Worm (Caenorhabditis elegans) whole organism, mixed stage, embryonic: ENCODE measurements around the gene gly-5.

ENCODE experiments used
- M03D4.4 ChIP-seq: sonication (generic microtip); optimal IDR thresholded peaks from 2 replicates; lab custom pipeline; 2017; ENCODE audit warnings: mild to moderate bottlenecking, missing genetic modification characterization, missing compliant biosample characterization
- bed-3 ChIP-seq: fragments of 200-800 bp; sonication (Bioruptor generic); optimal IDR thresholded peaks from 3 replicates; lab custom pipeline; 2018; ENCODE audit warnings: mild to moderate bottlenecking, missing genetic modification characterization, moderate library complexity, missing compliant biosample characterization
- blmp-1 ChIP-seq: fragments of 150-350 bp; optimal IDR thresholded peaks from 2 replicates; lab custom pipeline; 2014; ENCODE audit warnings: missing biosample characterization, missing genetic modification characterization
- ceh-39 ChIP-seq: fragments of 150-350 bp; optimal IDR thresholded peaks from 2 replicates; lab custom pipeline; 2014; ENCODE audit warnings: missing biosample characterization, missing genetic modification characterization
- ceh-43 ChIP-seq: fragments of 200-800 bp; sonication (Bioruptor generic); optimal IDR thresholded peaks from 2 replicates; lab custom pipeline; 2018; ENCODE audit warnings: mild to moderate bottlenecking, missing genetic modification characterization, moderate library complexity, missing compliant biosample characterization
- ceh-83 ChIP-seq: fragments of 200-800 bp; sonication (Bioruptor generic); optimal IDR thresholded peaks from 2 replicates; lab custom pipeline; 2018; ENCODE audit warnings: mild to moderate bottlenecking, missing genetic modification characterization, missing compliant biosample characterization
- ces-1 ChIP-seq: fragments of 150-350 bp; optimal IDR thresholded peaks from 2 replicates; lab custom pipeline; 2014; ENCODE audit warnings: missing biosample characterization, missing genetic modification reagents, missing genetic modification characterization
- cnd-1 ChIP-seq: fragments of 200-800 bp; sonication (Bioruptor generic); optimal IDR thresholded peaks from 2 replicates; lab custom pipeline; 2018; ENCODE audit warnings: mild to moderate bottlenecking, missing genetic modification characterization, missing compliant biosample characterization
- drap-1 ChIP-seq: fragments of 200-800 bp; sonication (Bioruptor generic); optimal IDR thresholded peaks from 3 replicates; lab custom pipeline; 2018; ENCODE audit warnings: mild to moderate bottlenecking, missing genetic modification characterization, missing compliant biosample characterization
- elt-1 ChIP-seq: sonication (generic microtip); optimal IDR thresholded peaks from 2 replicates; lab custom pipeline; 2017; ENCODE audit warnings: missing genetic modification characterization, mild to moderate bottlenecking, missing compliant biosample characterization, antibody characterized with exemption, moderate library complexity, borderline replicate concordance; ENCODE audit not compliant: insufficient read depth
- elt-3 ChIP-seq: fragments of 150-350 bp; optimal IDR thresholded peaks from 2 replicates; lab custom pipeline; 2014; ENCODE audit warnings: missing biosample characterization, missing genetic modification characterization
- flh-1 ChIP-seq: fragments of 200-800 bp; sonication (Bioruptor generic); optimal IDR thresholded peaks from 2 replicates; lab custom pipeline; 2018; ENCODE audit warnings: mild to moderate bottlenecking, missing genetic modification characterization, moderate library complexity, missing compliant biosample characterization
- ham-2 ChIP-seq: fragments of 200-800 bp; sonication (Bioruptor generic); optimal IDR thresholded peaks from 2 replicates; lab custom pipeline; 2018; ENCODE audit warnings: mild to moderate bottlenecking, missing genetic modification characterization, missing compliant biosample characterization
- hlh-1 ChIP-seq: fragments of 150-350 bp; optimal IDR thresholded peaks from 2 replicates; lab custom pipeline; 2014; ENCODE audit warnings: missing biosample characterization, missing genetic modification reagents, missing genetic modification characterization
- lin-13 ChIP-seq: fragments of 150-350 bp; optimal IDR thresholded peaks from 2 replicates; lab custom pipeline; 2014; ENCODE audit warnings: missing biosample characterization, missing genetic modification characterization
- lin-32 ChIP-seq: fragments of 200-800 bp; sonication (Bioruptor generic); optimal IDR thresholded peaks from 2 replicates; lab custom pipeline; 2018; ENCODE audit warnings: mild to moderate bottlenecking, missing genetic modification characterization, missing compliant biosample characterization
- lsy-2 ChIP-seq: fragments of 150-350 bp; optimal IDR thresholded peaks from 2 replicates; lab custom pipeline; 2014; ENCODE audit warnings: missing biosample characterization, missing genetic modification characterization
- mab-5 ChIP-seq: fragments of 150-350 bp; optimal IDR thresholded peaks from 2 replicates; lab custom pipeline; 2014; ENCODE audit warnings: missing biosample characterization, missing genetic modification characterization
- mep-1 ChIP-seq: fragments of 150-350 bp; optimal IDR thresholded peaks from 2 replicates; lab custom pipeline; 2017; ENCODE audit warnings: missing biosample characterization, missing genetic modification reagents, missing genetic modification characterization, inconsistent platforms
- mls-2 ChIP-seq: sonication (generic microtip); optimal IDR thresholded peaks from 2 replicates; lab custom pipeline; 2016; ENCODE audit warnings: mild to moderate bottlenecking, missing genetic modification characterization, moderate library complexity, missing compliant biosample characterization
- nhr-12 ChIP-seq: fragments of 150-350 bp; optimal IDR thresholded peaks from 2 replicates; lab custom pipeline; 2014; ENCODE audit warnings: missing biosample characterization, missing genetic modification characterization
- nhr-2 ChIP-seq: fragments of 150-350 bp; optimal IDR thresholded peaks from 2 replicates; lab custom pipeline; 2014; ENCODE audit warnings: missing biosample characterization, missing genetic modification characterization
- nhr-237 ChIP-seq: fragments of 150-350 bp; optimal IDR thresholded peaks from 2 replicates; lab custom pipeline; 2014; ENCODE audit warnings: missing biosample characterization, missing genetic modification characterization
- nhr-28 ChIP-seq: fragments of 150-350 bp; optimal IDR thresholded peaks from 2 replicates; lab custom pipeline; 2014; ENCODE audit warnings: missing biosample characterization, missing genetic modification characterization
- nhr-76 ChIP-seq: sonication (generic microtip); optimal IDR thresholded peaks from 2 replicates; lab custom pipeline; 2017; ENCODE audit warnings: missing biosample characterization, missing genetic modification characterization
- pha-4 ChIP-seq: fragments of 150-350 bp; optimal IDR thresholded peaks from 2 replicates; lab custom pipeline; 2018; ENCODE audit warnings: missing biosample characterization, missing genetic modification reagents, missing genetic modification characterization
- sem-2 ChIP-seq: fragments of 200-800 bp; sonication (Bioruptor generic); optimal IDR thresholded peaks from 2 replicates; lab custom pipeline; 2018; ENCODE audit warnings: mild to moderate bottlenecking, missing genetic modification characterization, missing compliant biosample characterization
- snpc-4 ChIP-seq: fragments of 150-350 bp; optimal IDR thresholded peaks from 2 replicates; lab custom pipeline; 2014; ENCODE audit warnings: missing biosample characterization, missing genetic modification characterization
- sptf-1 ChIP-seq: sonication (generic microtip); optimal IDR thresholded peaks from 2 replicates; lab custom pipeline; 2017; ENCODE audit warnings: mild to moderate bottlenecking, missing genetic modification characterization, moderate library complexity, missing compliant biosample characterization
- tbx-8 ChIP-seq: fragments of 200-800 bp; sonication (Bioruptor generic); optimal IDR thresholded peaks from 2 replicates; lab custom pipeline; 2018; ENCODE audit warnings: mild to moderate bottlenecking, missing genetic modification characterization, moderate library complexity, missing compliant biosample characterization
- unc-120 ChIP-seq: sonication (generic microtip); optimal IDR thresholded peaks from 2 replicates; lab custom pipeline; 2017; ENCODE audit warnings: missing genetic modification characterization, missing compliant biosample characterization; ENCODE audit not compliant: poor library complexity, severe bottlenecking
- unc-39 ChIP-seq: fragments of 150-350 bp; optimal IDR thresholded peaks from 2 replicates; lab custom pipeline; 2014; ENCODE audit warnings: missing biosample characterization, missing genetic modification characterization
- unc-62 ChIP-seq: fragments of 150-350 bp; optimal IDR thresholded peaks from 2 replicates; lab custom pipeline; 2014; ENCODE audit warnings: missing biosample characterization, missing genetic modification reagents, missing genetic modification characterization
- zip-8 ChIP-seq: fragments of 150-350 bp; optimal IDR thresholded peaks from 2 replicates; lab custom pipeline; 2014; ENCODE audit warnings: missing biosample characterization, missing genetic modification characterization
- ztf-11 ChIP-seq: fragments of 150-350 bp; optimal IDR thresholded peaks from 2 replicates; lab custom pipeline; 2014; ENCODE audit warnings: missing biosample characterization, missing genetic modification characterization

The gly-5 gene

ce11 chrIII:13160636-13161035 is 26.6 kb upstream of the gly-5 start:
- TF ChIP-seq sem-2 (GFP tag; lab: Kevin White, UChicago) = no peak
- TF ChIP-seq M03D4.4 (tag; lab: Kevin White, UChicago) = peak; percentile 4
- TF ChIP-seq blmp-1 (tag; lab: Kevin White, UChicago) = no peak
- TF ChIP-seq mls-2 (tag; lab: Kevin White, UChicago) = no peak
- no peak for TF ChIP-seq snpc-4 (tag; lab: Kevin White, UChicago)
- TF ChIP-seq lin-32 = no peak
- TF ChIP-seq zip-8 = no peak
- peak; percentile 14 for TF ChIP-seq sptf-1
- TF ChIP-seq unc-62 (GFP tag; lab: Kevin White, UChicago) = no peak
- no peak for TF ChIP-seq mab-5 (tag; lab: Kevin White, UChicago)
- no peak for TF ChIP-seq nhr-28 (tag; lab: Kevin White, UChicago)
- TF ChIP-seq cnd-1 (tag; lab: Kevin White, UChicago) = peak; percentile 15
- no peak for TF ChIP-seq ceh-83 (GFP tag; lab: Kevin White, UChicago)
- TF ChIP-seq ceh-43 (GFP tag; lab: Kevin White, UChicago) = no peak
- peak; percentile 17 for TF ChIP-seq drap-1 (GFP tag; lab: Kevin White, UChicago)
- TF ChIP-seq ham-2 (GFP tag; lab: Kevin White, UChicago) = no peak
- TF ChIP-seq nhr-237 (tag; lab: Kevin White, UChicago) = no peak
- TF ChIP-seq ceh-39 (tag; lab: Kevin White, UChicago) = no peak
- no peak for TF ChIP-seq nhr-12
- TF ChIP-seq nhr-76 (tag; lab: Kevin White, UChicago) = no peak
- TF ChIP-seq hlh-1 (tag; lab: Kevin White, UChicago) = no peak
- no peak for TF ChIP-seq ces-1 (GFP tag; lab: Kevin White, UChicago)
- no peak for TF ChIP-seq lin-13 (tag; lab: Kevin White, UChicago)
- no peak for TF ChIP-seq tbx-8 (GFP tag; lab: Kevin White, UChicago)
- no peak for TF ChIP-seq bed-3 (GFP tag; lab: Kevin White, UChicago)
- TF ChIP-seq pha-4 (tag; lab: Kevin White, UChicago) = no peak
- no peak for TF ChIP-seq ztf-11 (tag; lab: Kevin White, UChicago)

DNA sequence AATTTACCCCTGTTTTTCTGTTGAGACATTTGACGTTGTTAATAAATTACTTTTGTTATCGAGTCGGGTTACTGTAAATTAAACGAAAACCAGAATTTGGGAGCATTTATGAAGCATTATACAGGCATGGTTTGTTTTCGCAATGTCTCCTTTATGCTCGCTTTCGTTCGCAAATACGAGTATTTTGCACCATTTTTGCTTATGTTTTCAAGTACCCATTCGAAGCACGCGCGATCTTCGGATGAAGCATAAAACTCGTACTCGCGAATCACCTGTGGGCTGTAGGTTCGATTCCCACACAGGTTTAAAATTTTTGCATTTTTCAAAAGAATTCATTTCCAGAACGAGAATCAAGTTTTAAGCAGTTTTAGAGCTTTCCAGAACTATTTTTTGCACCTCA is 22.3 kb upstream of the gly-5 start:
- no peak for TF ChIP-seq zip-8
- TF ChIP-seq ceh-39 (tag; lab: Kevin White, UChicago) = no peak
- TF ChIP-seq hlh-1 (tag; lab: Kevin White, UChicago) = no peak

DNA sequence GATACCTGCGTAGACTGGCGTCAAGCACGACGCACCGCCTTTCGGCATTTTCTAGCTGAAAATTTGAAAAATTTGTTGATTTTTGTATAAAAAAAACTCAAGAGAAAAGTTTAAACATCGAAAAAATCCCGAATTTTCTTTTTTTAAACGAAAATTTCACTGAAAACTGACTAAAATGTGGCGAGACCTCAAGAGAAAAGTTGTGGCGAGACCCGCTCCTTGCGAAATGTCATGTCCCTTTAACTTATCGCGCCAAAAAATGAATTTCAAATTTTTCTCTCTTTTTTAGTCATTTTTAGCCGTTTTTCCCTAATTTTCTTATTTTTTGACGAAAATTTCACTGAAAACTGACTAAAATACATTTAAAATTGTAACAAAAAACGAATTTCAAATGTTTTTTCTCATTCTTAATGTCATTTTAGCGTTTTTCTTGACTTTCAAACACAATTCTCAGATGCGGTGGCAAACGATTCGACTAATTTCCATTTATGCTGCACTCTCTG is 17.7 kb upstream of the gly-5 start, which contains the start of the genes snpc-1.2 and Y39E4B.5:
Gene snpc-1.2, minus strand, starts transcription at position 78 of the 503 bp plus-strand sequence.
Gene Y39E4B.5, plus strand, starts transcription at position 453 of the 503 bp plus-strand sequence.
- TF ChIP-seq tbx-8 (GFP tag; lab: Kevin White, UChicago) (no peak), mep-1 (peak; percentile 55)
- TF ChIP-seq, all 35 proteins: peak for 1

- no peak for TF ChIP-seq nhr-28 (tag; lab: Kevin White, UChicago)
- TF ChIP-seq hlh-1 (tag; lab: Kevin White, UChicago) = no peak
- TF ChIP-seq M03D4.4 (tag; lab: Kevin White, UChicago) = no peak
- no peak for TF ChIP-seq ceh-43 (GFP tag; lab: Kevin White, UChicago)
- TF ChIP-seq elt-1 (tag; lab: Kevin White, UChicago) = no peak
- TF ChIP-seq nhr-76 (tag; lab: Kevin White, UChicago) = no peak
- no peak for TF ChIP-seq pha-4 (tag; lab: Kevin White, UChicago)
- TF ChIP-seq, all 35 proteins: peak for 0
Measured at ce11 chrIII:13173687-13174086, 13.5 kb upstream of the gly-5 start.

- no peak for TF ChIP-seq nhr-12
- no peak for TF ChIP-seq ceh-83 (GFP tag; lab: Kevin White, UChicago)
- TF ChIP-seq unc-62 (GFP tag; lab: Kevin White, UChicago) = no peak
- no peak for TF ChIP-seq ceh-43 (GFP tag; lab: Kevin White, UChicago)
- TF ChIP-seq zip-8 = peak; percentile 50
Measured at ce11 chrIII:13176876-13177275, 10.3 kb upstream of the gly-5 start.

ce11 chrIII:13182003-13182402 is 5.2 kb upstream of the gly-5 start:
- TF ChIP-seq drap-1 (GFP tag; lab: Kevin White, UChicago) = no peak
- TF ChIP-seq cnd-1 (tag; lab: Kevin White, UChicago) = no peak
- no peak for TF ChIP-seq zip-8
- TF ChIP-seq nhr-2 (tag; lab: Kevin White, UChicago) = no peak
- TF ChIP-seq ztf-11 (tag; lab: Kevin White, UChicago) = no peak
- peak; percentile 99 for TF ChIP-seq ham-2 (GFP tag; lab: Kevin White, UChicago)
- TF ChIP-seq M03D4.4 (tag; lab: Kevin White, UChicago) = no peak
- no peak for TF ChIP-seq lin-32
- peak; percentile 34 for TF ChIP-seq mep-1
- TF ChIP-seq nhr-12 = no peak
- peak; percentile 45 for TF ChIP-seq unc-62 (GFP tag; lab: Kevin White, UChicago)
- TF ChIP-seq elt-3 = no peak
- no peak for TF ChIP-seq ceh-43 (GFP tag; lab: Kevin White, UChicago)
- TF ChIP-seq tbx-8 (GFP tag; lab: Kevin White, UChicago) = no peak
- no peak for TF ChIP-seq flh-1 (GFP tag; lab: Kevin White, UChicago)
- TF ChIP-seq snpc-4 (tag; lab: Kevin White, UChicago) = no peak
- no peak for TF ChIP-seq nhr-28 (tag; lab: Kevin White, UChicago)
- TF ChIP-seq unc-120 (tag; lab: Kevin White, UChicago) = no peak
- no peak for TF ChIP-seq elt-1 (tag; lab: Kevin White, UChicago)
- TF ChIP-seq nhr-237 (tag; lab: Kevin White, UChicago) = peak; percentile 64
- no peak for TF ChIP-seq sptf-1
- TF ChIP-seq blmp-1 (tag; lab: Kevin White, UChicago) = peak; percentile 49
- peak; percentile 26 for TF ChIP-seq lin-13 (tag; lab: Kevin White, UChicago)
- TF ChIP-seq lsy-2 (tag; lab: Kevin White, UChicago) = peak; percentile 69
- no peak for TF ChIP-seq ceh-39 (tag; lab: Kevin White, UChicago)
- no peak for TF ChIP-seq unc-39
